Worm (Caenorhabditis elegans): ENCODE results near the gene T22H9.1.

Gene T22H9.1

DNA sequence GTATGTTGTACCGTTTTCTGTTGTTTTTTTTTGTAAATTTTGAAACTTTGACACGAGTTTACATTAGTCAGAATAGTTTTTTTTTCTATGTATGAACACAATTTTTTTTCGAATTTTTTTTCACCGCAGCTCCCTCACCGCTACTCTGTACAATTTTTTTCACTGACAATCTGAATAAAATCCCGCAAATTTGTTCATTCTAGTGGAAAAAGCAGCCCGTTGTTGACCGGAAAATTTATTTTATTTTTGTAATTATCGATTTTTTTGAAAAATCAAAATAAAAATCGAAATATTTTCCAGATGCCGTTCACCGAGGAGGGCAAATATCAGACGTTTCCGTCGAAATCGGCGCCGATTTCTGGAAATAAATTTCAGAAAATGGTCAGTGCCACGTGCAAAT, at the start of gene T22H9.1:
T22H9.1 (plus strand) TSS at position 301 of the 400 bp plus-strand sequence.
- TF ChIP-seq lir-1 (GFP tag; conservative IDR thresholded peaks at IDR 0.05), result no peak
- TF ChIP-seq mel-28 (tag; optimal IDR thresholded peaks at IDR 0.05; ENCODE audit: borderline replicate concordance), result no peak
- TF ChIP-seq lin-35 (GFP tag; optimal IDR thresholded peaks at IDR 0.05), result no peak
- TF ChIP-seq F52B5.7 (tag; optimal IDR thresholded peaks at IDR 0.05), result no peak
- no peak for TF ChIP-seq egl-18 (GFP tag; IDR thresholded peaks at IDR 0.05)
- TF ChIP-seq F22D6.2 (tag; optimal IDR thresholded peaks at IDR 0.05), result no peak

DNA sequence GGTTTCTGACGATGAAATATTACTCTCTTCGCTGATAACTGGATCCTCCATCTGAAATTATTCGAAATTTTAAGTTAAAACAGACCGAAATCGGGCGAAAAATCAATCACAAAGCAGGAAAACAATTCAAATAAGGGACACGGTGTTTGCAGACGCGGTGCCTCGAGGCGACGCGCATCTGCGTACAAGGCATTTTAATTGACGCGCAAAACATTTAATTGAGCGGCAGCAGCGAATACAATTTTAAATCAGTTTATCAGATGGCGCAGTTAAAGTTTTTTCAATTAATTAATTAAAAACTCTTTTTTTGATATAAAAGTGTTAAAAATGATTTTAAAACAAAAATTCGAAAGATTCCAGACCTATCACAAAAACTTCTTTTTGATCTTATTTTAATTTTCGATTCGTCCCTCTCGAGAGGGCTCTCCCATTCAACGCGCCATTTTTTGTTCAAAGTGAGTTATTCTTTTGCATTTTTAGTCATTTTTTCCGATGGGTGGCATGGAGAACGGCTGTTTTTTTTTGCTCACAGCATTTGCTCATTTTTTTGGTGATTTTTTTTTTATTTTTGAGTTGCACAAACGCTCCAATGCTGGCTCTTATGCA, 48.0 kb upstream of the T22H9.1 start, which contains the start of gene phf-10:
phf-10 (minus strand) TSS at position 81 of the 606 bp plus-strand sequence.
- TF ChIP-seq dpl-1 (GFP tag; optimal IDR thresholded peaks at IDR 0.05) (peak; percentile 39), dpff-1 (tag; optimal IDR thresholded peaks at IDR 0.05) (no peak), lsl-1 (GFP tag; optimal IDR thresholded peaks at IDR 0.05) (peak; percentile 19), efl-1 (GFP tag; optimal IDR thresholded peaks at IDR 0.05) (peak; percentile 87), nfya-1 (tag; optimal IDR thresholded peaks at IDR 0.05; ENCODE audit: borderline replicate concordance, insufficient read depth) (no peak), hmg-1.2 (GFP tag; IDR thresholded peaks at IDR 0.05) (peak; percentile 16; the same call in 1 of the 2 replicates), dox-1 (GFP tag; IDR thresholded peaks at IDR 0.05) (0 out of 2 replicates have a peak, but pooled peaks have one; percentile 27), mcd-1 (GFP tag; IDR thresholded peaks at IDR 0.05) (peak; percentile 50; the same call in 1 of the 2 replicates), cebp-1 (GFP tag; IDR thresholded peaks at IDR 0.05) (no peak), cebp-1 (tag; optimal IDR thresholded peaks at IDR 0.05) (peak; percentile 3), ceh-91 (GFP tag; IDR thresholded peaks at IDR 0.05) (peak; percentile 31; the same call in 1 of the 2 replicates), madf-6 (GFP tag; IDR thresholded peaks at IDR 0.05) (peak; percentile 68), cebp-2 (GFP tag; IDR thresholded peaks at IDR 0.05) (no peak), madf-8 (GFP tag; conservative IDR thresholded peaks at IDR 0.05) (0 out of 2 replicates have a peak, but pooled peaks have one; percentile 26), unc-130 (GFP tag; optimal IDR thresholded peaks at IDR 0.05) (no peak), lin-54 (GFP tag; optimal IDR thresholded peaks at IDR 0.05) (peak; percentile 40), xnd-1 (tag; optimal IDR thresholded peaks at IDR 0.05) (peak; percentile 32), zim-3 (tag; optimal IDR thresholded peaks at IDR 0.05) (no peak), snpc-4 (GFP tag; optimal IDR thresholded peaks at IDR 0.05) (no peak), snpc-4 (tag; optimal IDR thresholded peaks at IDR 0.05) (peak in 1 of 4 experiments; percentile 25)

ce11 chrV:312421-312820, 47.1 kb upstream of the T22H9.1 start, which contains the start of gene nhr-15:
Gene nhr-15, plus strand, starts transcription at chrV:312721.
- no peak for TF ChIP-seq egl-18 (GFP tag; IDR thresholded peaks at IDR 0.05)
- no peak for TF ChIP-seq sdz-38 (tag; optimal IDR thresholded peaks at IDR 0.05)
- no peak for TF ChIP-seq akir-1 (GFP tag; optimal IDR thresholded peaks at IDR 0.05)
- TF ChIP-seq Y79H2A.3 (GFP tag; conservative IDR thresholded peaks at IDR 0.05), result no peak
- TF ChIP-seq rec-8 (tag; optimal IDR thresholded peaks at IDR 0.05), result no peak
- no peak for TF ChIP-seq ceh-27 (GFP tag; optimal IDR thresholded peaks at IDR 0.05)
- peak; percentile 14 for TF ChIP-seq lsl-1 (GFP tag; optimal IDR thresholded peaks at IDR 0.05)

- TF ChIP-seq dox-1 (GFP tag; IDR thresholded peaks at IDR 0.05), result 0 out of 2 replicates have a peak, but pooled peaks have one; percentile 23
These were observed 42.6 kb upstream of the T22H9.1 start for ce11 chrV:316919-317318.

DNA sequence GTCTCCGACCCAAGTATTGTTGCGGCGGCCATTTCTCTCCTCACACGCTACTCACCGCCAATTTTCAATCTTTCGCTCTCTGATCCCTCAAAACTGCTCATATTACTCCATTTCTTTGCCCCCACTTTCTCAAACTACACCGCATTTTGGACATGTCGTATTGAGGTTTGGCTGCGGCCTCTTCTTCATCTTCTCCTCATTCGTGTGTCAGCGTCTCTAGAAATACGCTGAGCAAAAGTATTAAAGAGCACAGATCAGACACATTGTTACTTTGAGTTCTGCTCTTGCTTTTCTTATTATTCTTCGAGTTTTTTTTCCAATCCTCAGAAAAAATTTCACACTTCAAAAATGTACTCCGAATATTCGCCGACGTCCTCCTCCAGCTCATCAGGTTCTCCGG, 39.6 kb upstream of the T22H9.1 start:
- TF ChIP-seq snpc-1.1 (tag; optimal IDR thresholded peaks at IDR 0.05; ENCODE audit: insufficient read depth), result no peak
- TF ChIP-seq tbp1 (GFP tag; optimal IDR thresholded peaks at IDR 0.05), result no peak
- no peak for TF ChIP-seq B0035.1 (tag; optimal IDR thresholded peaks at IDR 0.05)
- TF ChIP-seq F22D6.2 (tag; optimal IDR thresholded peaks at IDR 0.05), result no peak
- no peak for TF ChIP-seq lir-1 (GFP tag; conservative IDR thresholded peaks at IDR 0.05)
- no peak for TF ChIP-seq egrh-3 (GFP tag; IDR thresholded peaks at IDR 0.05)
- TF ChIP-seq lag-1 (GFP tag; IDR thresholded peaks at IDR 0.05), result no peak
- TF ChIP-seq D2030.7 (GFP tag; IDR thresholded peaks at IDR 0.05), result no peak
- no peak for TF ChIP-seq nhr-120 (GFP tag; IDR thresholded peaks at IDR 0.05)
- no peak for TF ChIP-seq ztf-18 (tag; optimal IDR thresholded peaks at IDR 0.05)
- no peak for TF ChIP-seq unc-130 (GFP tag; optimal IDR thresholded peaks at IDR 0.05)
- TF ChIP-seq dox-1 (GFP tag; IDR thresholded peaks at IDR 0.05), result no peak
- no peak for TF ChIP-seq hmg-20 (GFP tag; IDR thresholded peaks at IDR 0.05)
- TF ChIP-seq attf-5 (GFP tag; optimal IDR thresholded peaks at IDR 0.05), result no peak

Data from whole organism, young adult.